Worm (Caenorhabditis elegans) whole organism, L4 larva: ENCODE results near the gene rpl-37.

ENCODE experiments used
- F10B5.3 ChIP-seq: sonication (generic microtip); optimal IDR thresholded peaks from 2 replicates; lab custom pipeline; 2016; ENCODE audit warnings: mild to moderate bottlenecking, missing genetic modification characterization, missing compliant biosample characterization
- Y75B8A.6 ChIP-seq: fragments of 200-800 bp; sonication (Bioruptor generic); IDR thresholded peaks from 2 replicates; pipeline ENCODE4 v1.3.6; 2022; ENCODE audit warnings: missing genetic modification reagents, missing genetic modification characterization, missing compliant biosample characterization
- aha-1 ChIP-seq: fragments of 150-350 bp; peaks from one replicate; lab custom pipeline; 2014; ENCODE audit warnings: missing biosample characterization, missing genetic modification characterization
- ceh-20 ChIP-seq: fragments of 200-800 bp; sonication (Bioruptor generic); IDR thresholded peaks from 2 replicates; pipeline ENCODE4 v1.3.6; 2022; ENCODE audit warnings: missing genetic modification reagents, missing genetic modification characterization, missing compliant biosample characterization
- ceh-44 ChIP-seq: fragments of 200-800 bp; sonication (Bioruptor generic); IDR thresholded peaks from 2 replicates; pipeline ENCODE4 v1.3.6; 2022; ENCODE audit warnings: missing genetic modification reagents, missing genetic modification characterization, missing compliant biosample characterization
- ceh-62 ChIP-seq: sonication (generic microtip); optimal IDR thresholded peaks from 2 replicates; lab custom pipeline; 2017; ENCODE audit warnings: missing biosample characterization, missing genetic modification characterization
- daf-16 ChIP-seq, 3 experiments: sonication (generic microtip); optimal IDR thresholded peaks; 2 replicates each; lab custom pipeline; 2016 to 2017; ENCODE audit warnings: missing genetic modification characterization in 3 of 3, missing genetic modification reagents in 3 of 3, mild to moderate bottlenecking in 2 of 3, missing compliant biosample characterization in 2 of 3, missing biosample characterization in 1 of 3, moderate library complexity in 1 of 3
- dmd-6 ChIP-seq: fragments of 200-800 bp; sonication (Bioruptor generic); IDR thresholded peaks from 2 replicates; pipeline ENCODE4 v1.3.6; 2022; ENCODE audit warnings: missing genetic modification reagents, missing genetic modification characterization, missing compliant biosample characterization
- duxl-1 ChIP-seq: sonication (generic microtip); optimal IDR thresholded peaks from 2 replicates; lab custom pipeline; 2016; ENCODE audit warnings: mild to moderate bottlenecking, missing genetic modification characterization, moderate library complexity, missing compliant biosample characterization; ENCODE audit not compliant: poor library complexity
- dve-1 ChIP-seq: sonication (generic microtip); optimal IDR thresholded peaks from 2 replicates; lab custom pipeline; 2017; ENCODE audit warnings: antibody characterized with exemption, mild to moderate bottlenecking, missing genetic modification characterization, missing compliant biosample characterization; ENCODE audit not compliant: insufficient read depth
- fkh-10 ChIP-seq: fragments of 150-350 bp; optimal IDR thresholded peaks from 2 replicates; lab custom pipeline; 2014; ENCODE audit warnings: missing biosample characterization, missing genetic modification reagents, missing genetic modification characterization
- fos-1 ChIP-seq: fragments of 150-350 bp; optimal IDR thresholded peaks from 2 replicates; lab custom pipeline; 2014; ENCODE audit warnings: missing biosample characterization, missing genetic modification characterization
- hlh-11 ChIP-seq: fragments of 200-800 bp; sonication (Bioruptor generic); optimal IDR thresholded peaks from 2 replicates; lab custom pipeline; 2018; ENCODE audit warnings: mild to moderate bottlenecking, missing genetic modification characterization, missing compliant biosample characterization
- hlh-30 ChIP-seq: sonication (generic microtip); optimal IDR thresholded peaks from 2 replicates; lab custom pipeline; 2017; ENCODE audit warnings: antibody characterized with exemption, mild to moderate bottlenecking, missing genetic modification characterization, missing compliant biosample characterization; ENCODE audit not compliant: insufficient read depth
- hmg-1.1 ChIP-seq: fragments of 200-800 bp; sonication (Bioruptor generic); IDR thresholded peaks from 2 replicates; pipeline ENCODE4 v1.3.6; 2022; ENCODE audit warnings: missing genetic modification reagents, missing genetic modification characterization, missing compliant biosample characterization
- lin-13 ChIP-seq: fragments of 150-350 bp; optimal IDR thresholded peaks from 2 replicates; lab custom pipeline; 2014; ENCODE audit warnings: missing biosample characterization, missing genetic modification reagents, missing genetic modification characterization
- lin-15B ChIP-seq: fragments of 150-350 bp; sonication (generic microtip); optimal IDR thresholded peaks from 3 replicates; lab custom pipeline; 2014; ENCODE audit warnings: missing biosample characterization, missing genetic modification characterization
- lin-39 ChIP-seq: fragments of 150-350 bp; optimal IDR thresholded peaks from 2 replicates; lab custom pipeline; 2014; ENCODE audit warnings: missing biosample characterization, missing genetic modification reagents, missing genetic modification characterization
- mdl-1 ChIP-seq, 2 experiments: fragments of 150-350 bp in 1 of 2; sonication (generic microtip) in 1 of 2; optimal IDR thresholded peaks; 2 replicates each; lab custom pipeline; 2014 to 2017; ENCODE audit warnings: missing biosample characterization in 2 of 2, missing genetic modification characterization in 2 of 2
- mep-1 ChIP-seq: fragments of 150-350 bp; sonication (generic microtip); optimal IDR thresholded peaks from 3 replicates; lab custom pipeline; 2014; ENCODE audit warnings: missing biosample characterization, missing genetic modification characterization
- mes-2 ChIP-seq: sonication (generic microtip); optimal IDR thresholded peaks from 2 replicates; lab custom pipeline; 2016; ENCODE audit warnings: missing genotype, mild to moderate bottlenecking, missing genetic modification characterization, missing compliant biosample characterization; ENCODE audit not compliant: poor library complexity, severe bottlenecking
- nhr-111 ChIP-seq: fragments of 200-800 bp; sonication (Bioruptor generic); optimal IDR thresholded peaks from 2 replicates; lab custom pipeline; 2018; ENCODE audit warnings: mild to moderate bottlenecking, missing genetic modification characterization, missing compliant biosample characterization
- nhr-25 ChIP-seq: sonication (generic microtip); optimal IDR thresholded peaks from 2 replicates; lab custom pipeline; 2017; ENCODE audit warnings: missing genetic modification characterization, mild to moderate bottlenecking, missing compliant biosample characterization, antibody characterized with exemption, moderate library complexity, borderline replicate concordance; ENCODE audit not compliant: insufficient read depth
- nhr-28 ChIP-seq: fragments of 150-350 bp; optimal IDR thresholded peaks from 2 replicates; lab custom pipeline; 2014; ENCODE audit warnings: missing biosample characterization, missing genetic modification characterization
- nhr-41 ChIP-seq: fragments of 200-800 bp; sonication (Bioruptor generic); IDR thresholded peaks from 2 replicates; pipeline ENCODE4 v1.3.6; 2022; ENCODE audit warnings: missing genetic modification reagents, missing genetic modification characterization, missing compliant biosample characterization
- nhr-42 ChIP-seq: fragments of 200-800 bp; sonication (Bioruptor generic); IDR thresholded peaks from 2 replicates; pipeline ENCODE4 v1.3.6; 2022; ENCODE audit warnings: missing genetic modification characterization, missing compliant biosample characterization
- nhr-48 ChIP-seq: sonication (generic microtip); optimal IDR thresholded peaks from 2 replicates; lab custom pipeline; 2016; ENCODE audit warnings: mild to moderate bottlenecking, missing genetic modification characterization, missing compliant biosample characterization
- nhr-6 ChIP-seq: fragments of 150-350 bp; optimal IDR thresholded peaks from 2 replicates; lab custom pipeline; 2014; ENCODE audit warnings: missing biosample characterization, missing genetic modification characterization
- nhr-77 ChIP-seq: fragments of 150-350 bp; optimal IDR thresholded peaks from 2 replicates; lab custom pipeline; 2014; ENCODE audit warnings: missing biosample characterization, missing genetic modification characterization
- php-3 ChIP-seq: fragments of 200-800 bp; sonication (Bioruptor generic); IDR thresholded peaks from 2 replicates; pipeline ENCODE4 v1.3.6; 2022; ENCODE audit warnings: missing genetic modification reagents, missing genetic modification characterization, missing compliant biosample characterization
- pqm-1 ChIP-seq: sonication (generic microtip); optimal IDR thresholded peaks from 2 replicates; lab custom pipeline; 2017; ENCODE audit warnings: missing biosample characterization, missing genetic modification characterization
- set-16 ChIP-seq: fragments of 200-800 bp; sonication (Bioruptor generic); IDR thresholded peaks from 2 replicates; pipeline ENCODE4 v1.3.6; 2022; ENCODE audit warnings: missing genetic modification reagents, missing genetic modification characterization, missing compliant biosample characterization
- skn-1 ChIP-seq: fragments of 150-350 bp; optimal IDR thresholded peaks from 2 replicates; lab custom pipeline; 2014; ENCODE audit warnings: missing biosample characterization, missing genetic modification characterization
- snpc-1.2 ChIP-seq: fragments of 200-800 bp; sonication (Bioruptor generic); IDR thresholded peaks from 2 replicates; pipeline ENCODE4 v1.3.6; 2022; ENCODE audit warnings: missing genetic modification reagents, missing genetic modification characterization, missing compliant biosample characterization
- snpc-4 ChIP-seq: fragments of 150-350 bp; optimal IDR thresholded peaks from 2 replicates; lab custom pipeline; 2014; ENCODE audit warnings: missing biosample characterization, missing genetic modification characterization
- spr-1 ChIP-seq: sonication (generic microtip); optimal IDR thresholded peaks from 2 replicates; lab custom pipeline; 2016; ENCODE audit warnings: mild to moderate bottlenecking, missing genetic modification characterization, missing compliant biosample characterization
- tag-97 ChIP-seq: fragments of 200-800 bp; sonication (Bioruptor generic); IDR thresholded peaks from 2 replicates; pipeline ENCODE4 v1.3.6; 2022; ENCODE audit warnings: missing genetic modification characterization, missing compliant biosample characterization
- unc-130 ChIP-seq: sonication (generic microtip); optimal IDR thresholded peaks from 2 replicates; lab custom pipeline; 2016; ENCODE audit warnings: missing genetic modification reagents, missing genetic modification characterization, missing compliant biosample characterization
- unc-62 ChIP-seq, 3 experiments: fragments of 150-350 bp in 1 of 3; sonication (generic microtip); optimal IDR thresholded peaks in 2 of 3; peaks in 1 of 3; 1 replicate in 1 of 3; 2 replicates in 2 of 3; lab custom pipeline; 2014 to 2017; ENCODE audit warnings: missing biosample characterization in 3 of 3, missing genetic modification characterization in 3 of 3, missing genetic modification reagents in 3 of 3, missing genotype in 1 of 3

The rpl-37 gene

DNA sequence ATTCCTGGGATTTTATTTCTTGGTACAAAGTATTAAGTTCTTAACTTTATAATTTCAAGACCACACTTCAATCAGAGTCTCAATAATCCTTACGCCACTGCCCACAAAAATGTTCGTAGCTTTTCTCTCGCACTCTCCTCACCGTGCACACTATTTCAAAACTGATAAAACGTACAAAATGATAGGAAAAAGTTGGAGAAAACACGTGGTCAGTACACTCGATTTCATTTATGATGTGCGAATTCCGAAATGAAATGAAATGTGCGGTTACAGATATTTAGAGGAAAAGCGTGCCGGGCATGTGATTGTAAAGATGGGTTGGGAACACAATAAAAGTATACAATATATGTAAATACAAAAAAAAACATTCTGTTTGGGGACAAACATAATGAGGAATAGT is 8.0 kb upstream of the rpl-37 start (continued):
- no peak for TF ChIP-seq ceh-62
- peak; percentile 74 for TF ChIP-seq hlh-11
- TF ChIP-seq lin-13 (GFP tag; lab: Kevin White, UChicago) = no peak
- no peak for TF ChIP-seq ceh-44
- peak; percentile 92 for TF ChIP-seq dmd-6 (GFP tag; lab: Robert Waterston, UW)
- TF ChIP-seq nhr-6 = no peak
- TF ChIP-seq unc-130 = no peak
- TF ChIP-seq tag-97 (GFP tag; lab: Robert Waterston, UW) = no peak
- TF ChIP-seq hlh-30 (tag; lab: Kevin White, UChicago) = peak; percentile 61
- no peak for TF ChIP-seq nhr-41 (GFP tag; lab: Robert Waterston, UW)
- TF ChIP-seq duxl-1 (tag; lab: Kevin White, UChicago) = no peak
- no peak for TF ChIP-seq snpc-4 (tag; lab: Kevin White, UChicago)
- TF ChIP-seq lin-39 (tag; lab: Kevin White, UChicago) = no peak
- no peak for TF ChIP-seq nhr-111 (GFP tag; lab: Kevin White, UChicago)
- no peak for TF ChIP-seq nhr-77 (tag; lab: Kevin White, UChicago)
- no peak for TF ChIP-seq mes-2 (tag; lab: Kevin White, UChicago)
- no peak for TF ChIP-seq skn-1 (tag; lab: Kevin White, UChicago)
- TF ChIP-seq ceh-20 (GFP tag; lab: Robert Waterston, UW) = no peak
- TF ChIP-seq snpc-1.2 (GFP tag; lab: Robert Waterston, UW) = no peak
- no peak for TF ChIP-seq lin-15B
- TF ChIP-seq fos-1 = no peak
- peak in 1 of 2 experiments; percentile 52 for TF ChIP-seq mdl-1 (tag; optimal IDR thresholded peaks at IDR 0.05; lab: Kevin White, UChicago)
- TF ChIP-seq nhr-42 (GFP tag; lab: Robert Waterston, UW) = no peak
- TF ChIP-seq, all 104 proteins: peak for 16

DNA sequence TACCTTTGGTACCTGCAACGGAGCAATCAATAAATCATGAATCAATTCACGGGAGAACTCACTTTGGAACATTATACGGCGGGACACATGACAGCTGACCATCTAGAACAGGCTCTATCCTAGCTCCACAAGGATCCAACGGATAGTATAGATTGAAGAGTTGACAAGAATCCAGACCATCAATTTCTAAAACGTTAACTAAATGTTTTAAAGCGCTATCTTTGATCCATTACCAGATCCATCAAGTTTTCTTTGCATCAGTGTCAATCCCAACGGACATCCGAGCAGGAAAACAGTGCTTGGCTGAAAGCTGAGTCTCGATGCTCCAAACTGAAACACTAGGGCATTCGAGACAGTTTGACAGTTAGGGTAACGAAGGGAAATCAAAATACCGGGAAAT is 5.1 kb upstream of the rpl-37 start:
- TF ChIP-seq unc-62 (GFP tag; optimal IDR thresholded peaks at IDR 0.05 in 1 of 2; lab: Kevin White, UChicago) (peak in 1 of 2 experiments; percentile 97), unc-62 (tag; optimal IDR thresholded peaks at IDR 0.05; lab: Kevin White, UChicago) (no peak), nhr-28 (no peak), aha-1 (tag; lab: Kevin White, UChicago) (no peak), nhr-25 (tag; lab: Kevin White, UChicago) (no peak), nhr-42 (GFP tag; lab: Robert Waterston, UW) (no peak), Y75B8A.6 (GFP tag; lab: Robert Waterston, UW) (no peak), hmg-1.1 (GFP tag; lab: Robert Waterston, UW) (no peak)

DNA sequence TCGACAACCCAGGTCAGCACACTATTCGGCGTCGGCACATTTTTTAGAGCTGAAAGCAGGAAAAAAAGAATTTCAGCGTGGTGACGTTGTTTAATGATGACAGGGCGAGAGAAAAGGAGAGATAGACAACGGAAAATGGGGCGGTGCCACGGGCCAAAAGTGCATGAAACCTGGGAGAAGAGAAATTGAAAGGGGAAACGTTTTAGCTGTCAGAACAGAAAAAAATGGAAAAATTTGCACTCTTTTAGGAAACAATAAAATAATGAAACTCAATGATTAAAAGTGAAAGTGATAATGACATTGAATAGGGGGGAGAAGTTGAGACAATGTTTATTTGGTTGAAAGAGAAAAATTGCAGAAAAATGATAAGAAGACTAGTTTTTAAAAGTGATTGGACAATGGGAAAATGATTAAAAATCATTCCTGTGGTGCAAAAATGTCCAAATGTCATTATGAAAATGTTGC is 1.3 kb downstream of the rpl-37 start, which contains the start of gene pitp-1:
pitp-1 (minus strand) TSS at position 51 of the 465 bp plus-strand sequence.
- peak; percentile 10 for TF ChIP-seq nhr-77 (tag; lab: Kevin White, UChicago)
- TF ChIP-seq mep-1 (tag; lab: Kevin White, UChicago) = peak; percentile 8
- peak; percentile 93 for TF ChIP-seq dmd-6 (GFP tag; lab: Robert Waterston, UW)
- peak; percentile 3 for TF ChIP-seq aha-1 (tag; lab: Kevin White, UChicago)
- TF ChIP-seq dve-1 (tag; lab: Kevin White, UChicago) = peak; percentile 57
- no peak for TF ChIP-seq daf-16 (GFP tag; optimal IDR thresholded peaks at IDR 0.05; lab: Kevin White, UChicago)
- TF ChIP-seq daf-16 (tag; optimal IDR thresholded peaks at IDR 0.05; lab: Kevin White, UChicago) = peak; percentile 43
- TF ChIP-seq set-16 (GFP tag; lab: Robert Waterston, UW) = no peak
- TF ChIP-seq spr-1 (tag; lab: Kevin White, UChicago) = no peak
- TF ChIP-seq php-3 (GFP tag; lab: Robert Waterston, UW) = 0 out of 2 replicates have a peak, but pooled peaks have one; percentile 10
- no peak for TF ChIP-seq lin-39 (tag; lab: Kevin White, UChicago)
- peak; percentile 41 for TF ChIP-seq pqm-1 (tag; lab: Kevin White, UChicago)
- TF ChIP-seq F10B5.3 (tag; lab: Kevin White, UChicago) = no peak
- peak; percentile 49 for TF ChIP-seq nhr-28
- no peak for TF ChIP-seq fkh-10
- TF ChIP-seq hlh-11 = peak; percentile 44
- peak; percentile 78 for TF ChIP-seq nhr-48
